Fruit fly (Drosophila melanogaster) whole organism, adult: ENCODE results near the gene mRpL32.

ENCODE experiments used
- CG11617 ChIP-seq: fragments of 200-800 bp; sonication (Bioruptor generic); optimal IDR thresholded peaks from 2 replicates; lab custom pipeline; 2017; ENCODE audit warnings: mild to moderate bottlenecking, missing biosample characterization, missing genetic modification reagents, missing genetic modification characterization
- CG12768 ChIP-seq: fragments of 200-800 bp; sonication (Bioruptor generic); optimal IDR thresholded peaks from 2 replicates; lab custom pipeline; 2017; ENCODE audit warnings: missing biosample characterization, missing genetic modification characterization, mild to moderate bottlenecking, moderate library complexity, missing genetic modification reagents
- CG14711 ChIP-seq: fragments of 200-800 bp; sonication (Bioruptor generic); optimal IDR thresholded peaks from 2 replicates; lab custom pipeline; 2018; ENCODE audit warnings: missing biosample characterization, mild to moderate bottlenecking, missing genetic modification characterization, moderate library complexity
- CG1620 ChIP-seq: fragments of 200-800 bp; sonication (Bioruptor generic); optimal IDR thresholded peaks from 2 replicates; lab custom pipeline; 2016; ENCODE audit warnings: missing biosample characterization, missing genetic modification characterization
- CG33017 ChIP-seq: fragments of 200-800 bp; sonication (Bioruptor generic); optimal IDR thresholded peaks from 2 replicates; lab custom pipeline; 2018; ENCODE audit warnings: missing biosample characterization, mild to moderate bottlenecking, missing genetic modification characterization, moderate library complexity
- CG5204 ChIP-seq: fragments of 200-800 bp; sonication (Bioruptor generic); optimal IDR thresholded peaks from 2 replicates; lab custom pipeline; 2016; ENCODE audit warnings: missing biosample characterization, missing genetic modification characterization
- CG7045 ChIP-seq: fragments of 200-800 bp; sonication (Bioruptor generic); optimal IDR thresholded peaks from 2 replicates; lab custom pipeline; 2017; ENCODE audit warnings: missing biosample characterization, mild to moderate bottlenecking, missing genetic modification characterization
- CG7101 ChIP-seq: fragments of 200-800 bp; sonication (Bioruptor generic); optimal IDR thresholded peaks from 2 replicates; lab custom pipeline; 2018; ENCODE audit warnings: missing biosample characterization, mild to moderate bottlenecking, missing genetic modification characterization, moderate library complexity
- Clk ChIP-seq: fragments of 200-800 bp; sonication (Bioruptor generic); optimal IDR thresholded peaks from 2 replicates; lab custom pipeline; 2017; ENCODE audit warnings: missing biosample characterization, missing genetic modification characterization
- Crg-1 ChIP-seq: fragments of 200-800 bp; sonication (Bioruptor generic); optimal IDR thresholded peaks from 2 replicates; lab custom pipeline; 2016; ENCODE audit warnings: missing biosample characterization, missing genetic modification characterization
- Hr96 ChIP-seq: fragments of 200-800 bp; sonication (Bioruptor generic); optimal IDR thresholded peaks from 2 replicates; lab custom pipeline; 2016; ENCODE audit warnings: missing biosample characterization, missing genetic modification characterization
- Mnt ChIP-seq: fragments of 200-800 bp; sonication (Bioruptor generic); optimal IDR thresholded peaks from 2 replicates; lab custom pipeline; 2016; ENCODE audit warnings: missing biosample characterization, mild to moderate bottlenecking, missing genetic modification characterization
- bab1 ChIP-seq: fragments of 200-800 bp; sonication (Bioruptor generic); optimal IDR thresholded peaks from 3 replicates; lab custom pipeline; 2019; ENCODE audit warnings: missing biosample characterization, mild to moderate bottlenecking, missing genetic modification characterization, moderate library complexity
- cic ChIP-seq: fragments of 200-800 bp; sonication (Bioruptor generic); optimal IDR thresholded peaks from 2 replicates; lab custom pipeline; 2017; ENCODE audit warnings: missing biosample characterization, mild to moderate bottlenecking, missing genetic modification characterization, moderate library complexity
- cnc ChIP-seq, 2 experiments: fragments of >200 bp; optimal IDR thresholded peaks; 2 replicates each; lab custom pipeline; 2017
- kay ChIP-seq: fragments of 200-800 bp; sonication (Bioruptor generic); peaks from one replicate; lab custom pipeline; 2016; ENCODE audit warnings: missing biosample characterization, missing genetic modification characterization, borderline replicate concordance
- ovo ChIP-seq: fragments of 200-800 bp; sonication (Bioruptor generic); optimal IDR thresholded peaks from 2 replicates; lab custom pipeline; 2016; ENCODE audit warnings: missing biosample characterization, missing genetic modification characterization
- pad ChIP-seq: fragments of 200-800 bp; sonication (Bioruptor generic); optimal IDR thresholded peaks from 3 replicates; lab custom pipeline; 2017; ENCODE audit warnings: missing biosample characterization, missing genetic modification characterization, mild to moderate bottlenecking, moderate library complexity, missing genetic modification reagents
- tj ChIP-seq: fragments of 200-800 bp; sonication (Bioruptor generic); optimal IDR thresholded peaks from 3 replicates; lab custom pipeline; 2017; ENCODE audit warnings: missing biosample characterization, mild to moderate bottlenecking, missing genetic modification characterization, moderate library complexity
- toe ChIP-seq: fragments of 200-800 bp; sonication (Bioruptor generic); optimal IDR thresholded peaks from 2 replicates; lab custom pipeline; 2016; ENCODE audit warnings: missing biosample characterization, missing genetic modification characterization

The mRpL32 gene

dm6 chr3R:31262298-31262697 lies 9.6 kb downstream of the mRpL32 start, which contains the start of gene CAH5:
TSS of gene CAH5 (plus strand) at chr3R:31262598.
- TF ChIP-seq cic (GFP tag; lab: Kevin White, UChicago) (no peak), Clk (GFP tag; lab: Kevin White, UChicago) (no peak), cnc (optimal IDR thresholded peaks at IDR 0.05; lab: Kevin White, UChicago) (no peak), tj (GFP tag; lab: Kevin White, UChicago) (no peak), Crg-1 (GFP tag; lab: Kevin White, UChicago) (no peak), CG33017 (no peak), CG7101 (no peak)

dm6 chr3R:31263934-31264333 lies 11.3 kb downstream of the mRpL32 start:
- TF ChIP-seq Crg-1 (GFP tag; lab: Kevin White, UChicago) (no peak), CG11617 (no peak)

dm6 chr3R:31265430-31265829 lies 12.8 kb downstream of the mRpL32 start, which contains the start of gene ppk24:
TSS of gene ppk24 (plus strand) at chr3R:31265730.
- TF ChIP-seq cnc (optimal IDR thresholded peaks at IDR 0.05; lab: Kevin White, UChicago) = no peak
- no peak for TF ChIP-seq CG12768 (GFP tag; lab: Kevin White, UChicago)
- TF ChIP-seq CG33017 = no peak
- no peak for TF ChIP-seq cic (GFP tag; lab: Kevin White, UChicago)
- no peak for TF ChIP-seq Crg-1 (GFP tag; lab: Kevin White, UChicago)
- no peak for TF ChIP-seq bab1 (GFP tag; lab: Kevin White, UChicago)
- TF ChIP-seq CG14711 = no peak
- TF ChIP-seq toe (GFP tag; lab: Kevin White, UChicago) = no peak
- no peak for TF ChIP-seq Mnt (GFP tag; lab: Kevin White, UChicago)
- TF ChIP-seq kay (GFP tag; lab: Kevin White, UChicago) = no peak
- TF ChIP-seq CG7045 (GFP tag; lab: Kevin White, UChicago) = no peak
- TF ChIP-seq CG1620 (GFP tag; lab: Kevin White, UChicago) = no peak
- no peak for TF ChIP-seq Hr96 (GFP tag; lab: Kevin White, UChicago)
- TF ChIP-seq Clk (GFP tag; lab: Kevin White, UChicago) = no peak
- TF ChIP-seq tj (GFP tag; lab: Kevin White, UChicago) = no peak
- no peak for TF ChIP-seq ovo
- no peak for TF ChIP-seq pad
- TF ChIP-seq CG7101 = no peak

dm6 chr3R:31270783-31271427 lies 18.2 kb downstream of the mRpL32 start:
- TF ChIP-seq toe (GFP tag; lab: Kevin White, UChicago) (no peak), cic (GFP tag; lab: Kevin White, UChicago) (no peak), bab1 (GFP tag; lab: Kevin White, UChicago) (no peak)

dm6 chr3R:31285791-31286190 lies 33.1 kb downstream of the mRpL32 start:
- TF ChIP-seq CG7101 (no peak), bab1 (GFP tag; lab: Kevin White, UChicago) (no peak)

- TF ChIP-seq CG11617 (no peak), CG14711 (no peak), cic (GFP tag; lab: Kevin White, UChicago) (no peak), Hr96 (GFP tag; lab: Kevin White, UChicago) (no peak), tj (GFP tag; lab: Kevin White, UChicago) (no peak), cnc (optimal IDR thresholded peaks at IDR 0.05; lab: Kevin White, UChicago) (no peak), pad (no peak), ovo (no peak), toe (GFP tag; lab: Kevin White, UChicago) (no peak), CG1620 (GFP tag; lab: Kevin White, UChicago) (no peak), CG33017 (no peak)
Observed at dm6 chr3R:31287522-31287921, 34.9 kb downstream of the mRpL32 start.

- TF ChIP-seq cic (GFP tag; lab: Kevin White, UChicago) (no peak), Mnt (GFP tag; lab: Kevin White, UChicago) (no peak), Clk (GFP tag; lab: Kevin White, UChicago) (no peak), Crg-1 (GFP tag; lab: Kevin White, UChicago) (no peak), CG7101 (no peak), CG5204 (GFP tag; lab: Kevin White, UChicago) (no peak), toe (GFP tag; lab: Kevin White, UChicago) (no peak), ovo (no peak)
Observed at dm6 chr3R:31290195-31290594, 37.5 kb downstream of the mRpL32 start.

- TF ChIP-seq pad (no peak), Crg-1 (GFP tag; lab: Kevin White, UChicago) (no peak)
Observed at dm6 chr3R:31295694-31296093, 43.0 kb downstream of the mRpL32 start.
